Worm (Caenorhabditis elegans): ENCODE data around the gene K10D6.4.

K10D6.4 gene

ce11 chrV:11174663-11175062 lies 27.1 kb upstream of the K10D6.4 start (continued):
- TF ChIP-seq tbx-2 (tag; optimal IDR thresholded peaks at IDR 0.05) = no peak
- TF ChIP-seq nhr-12 (tag; optimal IDR thresholded peaks at IDR 0.05) = no peak
- no peak for TF ChIP-seq zag-1 (tag; optimal IDR thresholded peaks at IDR 0.05)
- no peak for TF ChIP-seq fos-1 (tag; optimal IDR thresholded peaks at IDR 0.05)
- no peak for TF ChIP-seq mef-2 (tag; optimal IDR thresholded peaks at IDR 0.05)
- TF ChIP-seq pqm-1 (tag; optimal IDR thresholded peaks at IDR 0.05) = no peak
- TF ChIP-seq nhr-71 (tag; optimal IDR thresholded peaks at IDR 0.05) = peak; percentile 44
- TF ChIP-seq hlh-17 (GFP tag; optimal IDR thresholded peaks at IDR 0.05; ENCODE audit: borderline replicate concordance) = no peak
- no peak for TF ChIP-seq egl-13 (tag; optimal IDR thresholded peaks at IDR 0.05)
- TF ChIP-seq Y116A8C.19 (tag; optimal IDR thresholded peaks at IDR 0.05; ENCODE audit: borderline replicate concordance) = no peak
- no peak for TF ChIP-seq ama-1 (optimal IDR thresholded peaks at IDR 0.05)
- TF ChIP-seq snpc-4 (tag; optimal IDR thresholded peaks at IDR 0.05) = peak; percentile 93
- no peak for TF ChIP-seq jun-1 (tag; optimal IDR thresholded peaks at IDR 0.05)
- no peak for TF ChIP-seq dpl-1 (GFP tag; optimal IDR thresholded peaks at IDR 0.05)
- no peak for TF ChIP-seq ces-1 (GFP tag; optimal IDR thresholded peaks at IDR 0.05)
- no peak for TF ChIP-seq nhr-11 (tag; optimal IDR thresholded peaks at IDR 0.05)
- peak; percentile 5 for TF ChIP-seq swsn-7 (tag; optimal IDR thresholded peaks at IDR 0.05)
- TF ChIP-seq sup-37 (GFP tag; optimal IDR thresholded peaks at IDR 0.05) = no peak
- TF ChIP-seq aly-2 (tag; optimal IDR thresholded peaks at IDR 0.05) = no peak
- no peak for TF ChIP-seq hlh-4 (tag; optimal IDR thresholded peaks at IDR 0.05)
- no peak for TF ChIP-seq aha-1 (tag; optimal IDR thresholded peaks at IDR 0.05)
- TF ChIP-seq sptf-1 (tag; optimal IDR thresholded peaks at IDR 0.05) = no peak
- no peak for TF ChIP-seq fkh-4 (tag; optimal IDR thresholded peaks at IDR 0.05; ENCODE audit: borderline replicate concordance)
- peak in 1 of 2 experiments; percentile 8 for TF ChIP-seq lsy-2 (tag; optimal IDR thresholded peaks at IDR 0.05)
- TF ChIP-seq rnt-1 (tag; optimal IDR thresholded peaks at IDR 0.05) = peak; percentile 61
- no peak for TF ChIP-seq nhr-28 (tag; optimal IDR thresholded peaks at IDR 0.05)
- TF ChIP-seq hpl-2 (GFP tag; optimal IDR thresholded peaks at IDR 0.05) = no peak
- TF ChIP-seq C04F5.9 (tag; optimal IDR thresholded peaks at IDR 0.05) = no peak
- TF ChIP-seq lin-15B (tag; optimal IDR thresholded peaks at IDR 0.05) = no peak
- TF ChIP-seq mdl-1 (tag; optimal IDR thresholded peaks at IDR 0.05) = no peak
- peak; percentile 23 for TF ChIP-seq nhr-90 (tag; optimal IDR thresholded peaks at IDR 0.05; ENCODE audit: poor library complexity)
- no peak for TF ChIP-seq nhr-84 (tag; optimal IDR thresholded peaks at IDR 0.05)
- TF ChIP-seq xbp-1 (tag; optimal IDR thresholded peaks at IDR 0.05) = no peak
- TF ChIP-seq F16B12.6 (tag; optimal IDR thresholded peaks at IDR 0.05) = no peak
- no peak for TF ChIP-seq isw-1 (GFP tag; IDR thresholded peaks at IDR 0.05)
- no peak for TF ChIP-seq unc-98 (GFP tag; IDR thresholded peaks at IDR 0.05)
- TF ChIP-seq grh-1 (GFP tag; IDR thresholded peaks at IDR 0.05) = no peak
- no peak for TF ChIP-seq egl-27 (tag; optimal IDR thresholded peaks at IDR 0.05)
- TF ChIP-seq C34B4.2 (tag; optimal IDR thresholded peaks at IDR 0.05) = no peak
- TF ChIP-seq nhr-47 (tag; optimal IDR thresholded peaks at IDR 0.05) = peak; percentile 25

DNA sequence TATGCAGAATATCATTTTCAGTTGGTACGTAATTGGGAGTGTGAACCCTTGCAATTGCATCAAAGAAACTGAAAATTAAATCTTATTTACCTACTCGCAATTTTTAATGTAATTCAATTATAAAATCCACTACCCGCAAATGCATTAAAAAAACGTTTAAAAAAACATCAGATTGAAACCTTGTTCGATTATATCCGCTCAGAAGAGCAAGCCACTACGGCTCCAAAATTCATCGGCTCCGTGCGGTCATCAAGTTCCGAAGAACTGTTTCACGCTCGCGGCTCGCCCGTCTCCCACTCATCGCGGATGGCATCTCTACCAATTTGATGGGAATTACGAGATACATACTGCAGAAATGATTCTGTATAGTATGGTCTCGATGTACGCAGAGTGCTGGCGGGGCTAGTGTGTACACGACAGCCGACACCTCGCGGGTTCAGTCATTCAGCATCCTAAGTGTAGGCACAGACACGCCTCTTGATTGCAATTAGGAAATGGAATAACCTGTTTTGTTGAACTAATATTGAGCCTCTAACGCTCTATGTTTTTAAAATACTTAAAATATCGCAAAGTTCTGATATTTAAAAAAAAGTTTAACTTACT lies 26.3 kb upstream of the K10D6.4 start:
- peak; percentile 83 for TF ChIP-seq nhr-85 (tag)
- peak in 1 of 2 experiments; percentile 19 for TF ChIP-seq efl-1 (optimal IDR thresholded peaks at IDR 0.05)
- peak in 1 of 2 experiments; percentile 72 for TF ChIP-seq efl-1 (GFP tag; optimal IDR thresholded peaks at IDR 0.05 in 1 of 2)
- TF ChIP-seq snu-23 (GFP tag; optimal IDR thresholded peaks at IDR 0.05) = peak; percentile 32
- peak; percentile 47 for TF ChIP-seq swsn-7 (tag; optimal IDR thresholded peaks at IDR 0.05)
- peak; percentile 59 for TF ChIP-seq nhr-20 (tag; optimal IDR thresholded peaks at IDR 0.05)
- peak; percentile 69 for TF ChIP-seq nhr-71 (tag; optimal IDR thresholded peaks at IDR 0.05)
- TF ChIP-seq nhr-19 (GFP tag; conservative IDR thresholded peaks at IDR 0.05) = peak; percentile 71
- TF ChIP-seq nhr-47 (tag; optimal IDR thresholded peaks at IDR 0.05) = peak; percentile 39
- TF ChIP-seq elt-2 (tag; optimal IDR thresholded peaks at IDR 0.05) = peak; percentile 56
- peak; percentile 67 for TF ChIP-seq nhr-90 (tag; optimal IDR thresholded peaks at IDR 0.05; ENCODE audit: poor library complexity)
- peak; percentile 68 for TF ChIP-seq grh-1 (GFP tag; IDR thresholded peaks at IDR 0.05)
- peak; percentile 96 for TF ChIP-seq snpc-4 (tag; optimal IDR thresholded peaks at IDR 0.05)
- peak; percentile 21 for TF ChIP-seq nhr-77 (tag; optimal IDR thresholded peaks at IDR 0.05)
- TF ChIP-seq lsy-2 (tag; optimal IDR thresholded peaks at IDR 0.05) = peak in 1 of 2 experiments; percentile 6
- peak; percentile 32 for TF ChIP-seq lin-14 (GFP tag; optimal IDR thresholded peaks at IDR 0.05)
- peak; percentile 60 for TF ChIP-seq rnt-1 (tag; optimal IDR thresholded peaks at IDR 0.05)

Measured in whole organism, L1 larva.